Fruit fly (Drosophila melanogaster) S2 (cell line): ENCODE measurements around the gene rut.

Source experiments
- CG8478 ChIP-seq: fragments of >200 bp; optimal IDR thresholded peaks from 2 replicates; lab custom pipeline; 2018
- CTCF ChIP-seq, 2 experiments: fragments of >200 bp; optimal IDR thresholded peaks; 2 replicates each; lab custom pipeline; 2018

dm6 chrX:14856261-14856660 lies 30.4 kb upstream of the rut start, which contains the start of gene CG9519:
- TF ChIP-seq CTCF (optimal IDR thresholded peaks at IDR 0.05; lab: Kevin White, UChicago) (no peak), CG8478 (no peak)
